Fruit fly (Drosophila melanogaster) whole organism, larva: ENCODE data around the gene CG8539.
"Not testable (repeated sequence)": the region's sequence is repeated elsewhere in the genome, so short reads cannot be mapped to it uniquely, and the experiment has no call there.

Experiments used
- noc ChIP-seq: fragments of 200-800 bp; sonication (Bioruptor generic); optimal IDR thresholded peaks from 3 replicates; lab custom pipeline; 2019; ENCODE audit warnings: missing biosample characterization, mild to moderate bottlenecking, missing genetic modification characterization, moderate library complexity

The CG8539 gene

DNA sequence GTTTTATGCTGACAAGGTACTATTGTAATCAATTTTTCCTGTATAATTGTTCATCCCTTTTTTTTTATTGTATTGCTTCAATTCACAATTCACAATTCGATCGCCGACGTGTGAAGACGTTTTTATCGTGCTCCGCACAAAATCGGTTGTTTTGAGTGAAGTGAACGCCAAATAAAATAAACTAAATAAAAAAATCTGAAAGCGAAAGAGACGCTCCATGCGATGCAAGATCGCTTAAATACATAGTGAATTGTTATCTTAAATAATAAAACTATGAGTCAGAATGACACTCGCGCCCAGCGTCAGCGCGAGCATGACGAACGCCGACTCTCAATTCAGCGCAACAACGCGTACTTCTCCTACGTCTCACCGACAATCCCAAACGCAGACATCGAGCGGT, at the start of gene CG8539:
TSS of gene CG8539 (minus strand) at position 101 of the 400 bp plus-strand sequence.
- not testable (repeated sequence) for TF ChIP-seq noc (tag; lab: Kevin White, UChicago)

DNA sequence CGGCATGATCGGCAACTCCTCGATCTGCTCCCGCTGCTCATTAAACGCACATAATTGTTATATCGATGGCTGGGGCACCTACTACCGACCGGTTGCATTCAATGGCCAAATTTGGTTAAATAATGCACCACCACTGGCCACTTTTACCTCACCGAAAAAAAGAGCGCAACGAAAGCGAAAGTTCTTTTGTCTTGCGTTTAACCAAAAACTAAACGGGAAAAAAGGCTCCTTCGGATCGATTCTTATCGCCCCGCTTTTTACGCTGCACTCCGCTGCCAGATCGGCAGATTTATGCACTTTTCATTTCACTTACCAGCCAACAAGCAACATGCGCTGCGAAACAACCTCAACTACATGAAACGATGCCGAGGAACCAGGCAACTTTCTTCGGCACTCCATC, 46.9 kb upstream of the CG8539 start:
- TF ChIP-seq noc (tag; lab: Kevin White, UChicago) = no peak

DNA sequence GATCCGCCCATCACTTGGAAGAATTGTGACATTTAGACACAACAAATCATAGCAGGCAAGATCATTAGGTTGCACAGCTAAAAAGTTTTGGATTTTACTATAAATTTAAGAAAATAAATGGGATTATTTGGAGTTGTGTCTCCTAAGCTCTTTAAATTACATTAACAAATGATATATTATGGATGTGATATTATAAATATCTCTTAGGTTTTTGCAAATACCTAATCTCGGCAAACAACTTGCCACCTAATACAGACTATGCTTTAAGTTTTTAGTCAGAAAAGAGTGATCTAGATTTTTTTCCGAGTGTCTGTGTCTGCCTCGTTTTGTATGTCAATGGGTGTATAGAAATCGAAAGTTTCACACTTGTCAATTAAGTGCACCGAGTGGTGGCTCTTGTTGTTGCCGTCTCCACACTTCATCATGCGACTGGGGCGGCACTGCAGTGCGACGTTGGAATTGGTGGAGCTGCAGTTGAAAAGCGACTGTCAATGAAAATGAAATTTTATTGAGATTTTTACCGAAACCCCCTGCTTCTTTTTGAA, 46.1 kb upstream of the CG8539 start:
- TF ChIP-seq noc (tag; lab: Kevin White, UChicago) = no peak

DNA sequence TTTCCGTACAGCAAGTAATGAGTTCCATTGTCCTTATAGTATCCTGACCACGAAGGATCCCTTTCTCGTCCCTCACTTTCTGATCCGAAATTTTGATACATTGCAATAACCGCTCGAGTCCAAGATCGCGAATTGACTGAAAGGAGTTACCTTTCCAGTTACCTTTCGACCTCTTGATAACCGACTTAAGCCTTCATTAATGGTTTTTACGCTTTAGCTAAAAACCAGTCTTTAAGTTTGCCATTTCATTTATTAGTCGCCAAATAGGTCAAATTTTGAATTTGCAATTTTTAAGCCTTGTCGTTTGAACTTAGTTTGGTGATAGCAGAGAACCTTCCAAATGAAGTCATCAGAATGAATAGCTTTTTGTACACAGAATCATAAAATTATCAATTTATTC, 43.7 kb upstream of the CG8539 start, which contains the start of gene CG32376:
TSS of gene CG32376 (minus strand) at position 101 of the 400 bp plus-strand sequence.
- TF ChIP-seq noc (tag; lab: Kevin White, UChicago) = no peak

DNA sequence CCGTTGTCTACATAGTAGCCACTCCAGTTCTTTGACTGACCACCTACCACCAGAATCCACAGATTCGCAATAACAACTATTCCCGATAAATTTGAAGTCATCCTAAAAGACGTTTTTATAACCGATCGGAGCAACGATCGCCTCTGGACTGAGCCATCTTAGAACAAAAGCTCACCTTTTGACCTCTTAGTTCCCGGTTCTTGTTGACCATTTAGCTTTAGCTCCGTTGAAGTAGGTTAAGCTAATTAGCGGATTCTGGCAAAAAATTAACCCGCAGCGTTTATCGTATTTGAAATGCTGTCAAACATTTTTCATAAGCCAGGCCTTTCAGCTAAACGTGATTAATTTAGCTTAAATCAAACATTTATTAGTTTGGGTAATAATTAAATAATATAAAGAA, 42.4 kb upstream of the CG8539 start, which contains the start of gene CG32374:
TSS of gene CG32374 (minus strand) at position 101 of the 400 bp plus-strand sequence.
- no peak for TF ChIP-seq noc (tag; lab: Kevin White, UChicago)

DNA sequence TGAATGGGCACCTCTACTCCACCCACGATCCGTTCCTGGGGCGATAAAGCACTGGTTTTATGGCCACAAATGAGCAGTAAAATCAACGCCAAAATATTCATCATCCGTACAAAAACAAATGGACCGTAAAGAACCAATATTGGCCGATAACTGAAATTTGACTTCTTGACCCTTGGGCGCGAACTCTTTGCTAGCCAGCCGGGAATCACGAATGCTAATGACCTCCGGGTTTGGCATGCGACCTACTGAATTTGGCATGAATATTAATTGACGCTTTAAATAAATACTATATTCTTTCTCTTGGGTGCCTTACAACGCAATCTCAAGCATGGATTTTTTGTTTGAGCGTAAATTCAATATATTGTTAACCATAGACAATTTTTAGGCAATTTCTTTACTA, 41.1 kb upstream of the CG8539 start, which contains the start of gene CG16998:
TSS of gene CG16998 (minus strand) at position 101 of the 400 bp plus-strand sequence.
- TF ChIP-seq noc (tag; lab: Kevin White, UChicago) = no peak

DNA sequence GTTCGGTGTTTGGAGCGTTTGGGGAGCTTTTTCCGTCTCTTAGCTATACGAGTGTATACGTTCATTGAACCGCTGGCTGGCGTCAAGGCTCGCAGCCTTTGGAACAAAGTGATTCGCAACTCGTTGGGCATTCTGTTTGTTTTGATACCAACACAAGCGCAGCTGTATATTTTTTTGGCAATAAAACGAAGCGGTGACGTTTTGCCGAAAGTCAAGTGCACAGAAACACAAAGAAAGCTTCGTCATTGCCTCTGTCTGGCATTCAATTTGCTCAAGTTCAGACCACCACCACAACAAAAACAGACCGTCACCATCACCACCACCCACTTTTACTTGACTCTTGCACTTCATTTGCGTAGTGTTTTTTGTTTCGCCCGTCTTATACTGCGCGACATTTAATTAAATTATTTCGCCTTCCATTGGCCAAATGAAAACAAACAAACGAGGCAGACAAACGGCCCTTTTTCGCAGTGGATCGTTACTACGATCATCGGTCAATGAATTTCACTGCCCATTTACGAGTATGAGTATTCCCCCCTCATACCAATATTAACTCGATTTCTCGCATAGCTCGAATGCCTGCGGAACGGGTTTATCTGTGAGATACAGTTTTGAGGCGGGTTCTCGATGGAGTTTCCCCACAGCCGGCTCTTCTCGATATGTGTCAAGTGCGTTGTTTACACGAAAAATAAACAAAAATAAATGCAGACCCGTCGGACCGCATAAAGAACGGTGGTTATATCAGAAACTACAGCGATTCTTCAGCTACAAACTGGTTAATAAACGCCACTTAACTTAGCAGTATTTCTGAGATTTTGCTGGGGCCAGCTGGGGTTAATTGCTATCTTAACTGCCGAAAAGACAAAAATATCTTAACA, 32.1 kb upstream of the CG8539 start:
- TF ChIP-seq noc (tag; lab: Kevin White, UChicago) = no peak

DNA sequence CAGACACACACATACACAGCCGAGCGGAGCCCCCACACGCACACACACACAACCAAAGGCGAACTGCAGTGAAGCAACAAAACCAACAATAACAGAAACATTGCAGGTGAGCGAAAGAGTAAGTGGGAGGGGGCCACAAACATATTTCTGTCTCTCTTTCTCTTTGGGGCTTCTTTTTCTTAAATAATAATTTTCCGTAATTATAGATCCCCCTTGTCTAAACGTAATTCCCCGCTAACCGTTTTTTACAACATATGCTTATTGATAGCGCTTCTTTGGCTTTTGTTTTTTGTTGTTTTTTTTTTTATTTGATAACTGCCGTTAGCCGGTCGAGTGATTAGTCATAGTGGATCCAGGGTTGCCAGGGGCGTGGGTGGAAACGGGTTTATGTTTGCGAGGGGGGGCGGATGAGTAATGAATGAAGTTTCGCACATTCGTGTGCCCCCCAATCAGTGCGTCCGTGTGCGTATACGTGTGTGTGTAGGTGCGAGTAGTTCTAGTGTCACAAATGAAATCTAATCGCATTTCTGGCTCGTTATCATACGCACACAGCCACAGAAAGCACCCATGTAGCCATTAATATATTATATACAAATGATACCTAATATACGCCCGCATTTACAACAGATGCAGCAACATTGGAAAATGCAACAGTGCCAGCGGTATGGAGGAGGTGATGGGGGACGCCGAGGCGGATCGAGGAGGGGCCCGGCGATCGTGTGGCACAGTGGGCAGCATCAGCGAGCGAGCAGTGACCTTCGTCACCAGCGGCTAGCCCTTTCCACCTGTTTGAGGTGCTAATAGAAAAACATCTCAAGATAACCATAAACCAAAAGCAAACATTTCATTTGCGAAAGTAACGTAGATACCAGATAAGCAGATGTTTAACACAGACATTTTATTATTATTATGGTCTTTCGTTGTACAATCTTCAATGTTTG, 30.7 kb upstream of the CG8539 start:
- TF ChIP-seq noc (tag; lab: Kevin White, UChicago) = peak; percentile 51

DNA sequence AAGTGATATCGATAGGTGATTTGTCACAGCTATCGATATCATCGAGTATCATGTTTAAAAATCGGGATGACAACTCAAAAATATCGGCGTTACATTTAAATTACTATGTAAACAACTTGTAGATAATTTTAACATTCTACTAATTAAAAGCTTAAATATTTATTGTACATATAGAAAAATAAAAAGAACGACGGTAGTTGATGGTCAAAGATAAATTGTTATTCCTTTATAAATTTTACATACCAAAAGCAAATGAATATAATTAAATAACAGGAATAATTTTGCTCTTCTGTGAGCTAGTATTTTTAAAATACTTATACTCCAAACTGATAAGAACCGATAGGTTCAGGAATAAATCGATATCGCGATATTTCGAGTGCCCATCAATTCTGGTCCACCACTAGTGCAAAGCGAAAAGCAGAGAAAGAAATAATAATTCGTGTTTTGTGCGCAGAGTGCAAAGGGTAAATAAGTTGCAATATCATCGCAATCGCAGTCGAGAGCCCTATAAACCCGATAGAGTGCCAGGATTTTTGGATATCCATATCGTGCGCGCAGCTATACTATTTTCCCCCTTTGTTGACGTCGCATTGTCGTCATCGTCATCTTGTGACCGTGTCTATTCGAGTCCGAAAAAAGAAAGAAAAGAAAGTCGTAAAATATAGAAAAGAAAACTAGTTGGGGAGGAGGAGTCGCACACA, 29.9 kb upstream of the CG8539 start, which contains the start of gene lqf:
TSS of gene lqf (plus strand) at position 401 of the 701 bp plus-strand sequence.
- TF ChIP-seq noc (tag; lab: Kevin White, UChicago) = no peak

DNA sequence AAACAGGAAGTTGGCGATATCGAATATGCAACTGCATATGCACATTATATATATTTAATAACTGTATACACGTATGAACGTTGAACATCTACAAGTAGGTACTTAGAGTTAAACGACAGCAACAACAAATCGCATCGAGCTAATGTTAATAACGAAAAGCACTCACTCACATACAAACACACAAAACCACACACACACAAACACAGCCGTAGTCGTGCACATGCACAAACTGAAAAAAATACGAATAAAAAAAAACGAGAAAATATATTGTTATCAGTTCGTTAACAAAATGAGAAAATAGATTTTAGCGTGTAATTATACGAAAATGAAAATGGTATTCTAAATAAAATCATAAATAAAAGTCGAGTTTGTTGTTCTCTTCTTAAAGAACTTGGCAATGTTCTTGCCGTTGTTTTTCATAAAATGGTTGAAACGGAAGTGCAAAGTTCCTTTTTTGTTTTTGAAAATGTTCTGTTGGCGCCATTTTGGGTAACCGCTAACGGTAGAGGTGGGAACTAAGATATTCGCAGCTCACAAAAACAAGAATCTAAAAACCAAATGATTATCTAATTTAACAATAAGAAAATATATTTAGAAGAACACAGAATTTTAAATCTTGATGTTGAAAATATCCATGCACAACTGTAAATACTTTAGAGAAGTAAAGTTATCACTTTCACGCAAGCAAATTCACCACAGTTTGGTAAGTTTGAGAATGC, 29.2 kb upstream of the CG8539 start:
- TF ChIP-seq noc (tag; lab: Kevin White, UChicago) = no peak

DNA sequence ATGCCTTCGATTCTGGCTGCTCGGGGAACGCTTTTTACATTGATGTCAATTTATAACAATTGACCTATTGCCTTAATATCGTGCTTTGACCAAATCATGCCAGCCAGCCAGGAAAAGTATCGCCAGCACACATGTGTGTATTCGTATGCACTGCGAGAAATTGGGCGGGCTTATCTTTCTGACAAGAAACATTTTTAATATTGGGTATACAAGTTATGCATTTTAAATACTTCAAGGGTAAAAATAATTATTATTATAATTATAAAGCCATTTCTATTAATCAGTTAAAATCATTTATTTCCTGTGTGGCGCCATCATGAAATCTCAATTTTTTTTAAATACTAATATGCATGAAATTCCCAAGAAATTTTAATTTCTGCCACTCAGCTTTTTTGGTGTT, 23.2 kb upstream of the CG8539 start:
- TF ChIP-seq noc (tag; lab: Kevin White, UChicago) = no peak

DNA sequence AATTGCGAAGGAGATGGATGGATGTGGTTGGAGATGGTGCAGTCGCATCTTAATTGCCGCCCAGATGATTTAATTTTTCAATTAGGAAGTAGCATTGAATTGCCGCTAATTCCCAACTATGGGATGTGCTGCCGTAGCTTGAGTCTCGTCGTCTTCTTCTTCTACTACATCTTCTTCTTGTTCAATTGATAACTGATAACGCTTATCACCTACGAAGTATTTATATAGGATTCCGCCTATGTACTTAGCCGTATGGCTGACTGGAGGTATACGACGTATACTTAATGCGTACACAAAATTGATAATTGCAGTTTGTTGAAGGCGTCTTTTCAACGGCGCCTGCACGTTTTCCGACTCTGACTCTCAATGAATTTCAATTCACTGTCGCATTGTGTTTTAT, 22.0 kb upstream of the CG8539 start:
- TF ChIP-seq noc (tag; lab: Kevin White, UChicago) = no peak

DNA sequence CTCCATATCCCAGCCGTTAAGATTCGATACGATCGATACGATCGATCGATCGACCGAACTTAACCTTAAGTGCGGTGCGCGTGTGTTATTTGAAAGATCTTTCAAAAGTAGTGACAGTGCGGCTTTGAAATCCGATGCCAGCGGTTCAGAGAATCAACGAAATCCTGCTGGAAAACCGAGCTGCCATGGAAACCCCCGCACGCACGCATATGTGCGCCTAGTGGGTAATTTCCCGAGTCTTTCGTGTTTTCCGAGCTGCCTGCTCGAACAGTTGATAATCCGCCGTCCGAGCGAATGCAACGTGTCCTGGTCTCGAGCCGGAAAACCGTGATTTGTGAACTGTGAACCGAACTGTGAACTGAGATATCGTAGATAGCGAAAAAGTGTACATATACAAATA, 20.6 kb upstream of the CG8539 start:
- no peak for TF ChIP-seq noc (tag; lab: Kevin White, UChicago)
